Worm (Caenorhabditis elegans) whole organism, L4 larva: ENCODE measurements around the gene C23H4.6.

Source experiments
- F26F4.8 ChIP-seq: fragments of 200-800 bp; sonication (Bioruptor generic); conservative IDR thresholded peaks from 2 replicates; pipeline ENCODE4 v1.3.6; 2022; ENCODE audit warnings: missing genetic modification characterization, missing compliant biosample characterization
- F37D6.2 ChIP-seq: sonication (generic microtip); optimal IDR thresholded peaks from 2 replicates; lab custom pipeline; 2016; ENCODE audit warnings: mild to moderate bottlenecking, missing genetic modification characterization, missing compliant biosample characterization
- T20F7.1 ChIP-seq: fragments of 200-800 bp; sonication (Bioruptor generic); optimal IDR thresholded peaks from 2 replicates; lab custom pipeline; 2018; ENCODE audit warnings: mild to moderate bottlenecking, missing genetic modification characterization, missing compliant biosample characterization
- Y105C5A.15 ChIP-seq: fragments of 200-800 bp; sonication (Bioruptor generic); IDR thresholded peaks from 2 replicates; pipeline ENCODE4 v1.3.6; 2022; ENCODE audit warnings: missing genetic modification characterization, missing compliant biosample characterization
- Y75B8A.6 ChIP-seq: fragments of 200-800 bp; sonication (Bioruptor generic); IDR thresholded peaks from 2 replicates; pipeline ENCODE4 v1.3.6; 2022; ENCODE audit warnings: missing genetic modification reagents, missing genetic modification characterization, missing compliant biosample characterization
- aha-1 ChIP-seq: fragments of 150-350 bp; peaks from one replicate; lab custom pipeline; 2014; ENCODE audit warnings: missing biosample characterization, missing genetic modification characterization
- aly-2 ChIP-seq: sonication (generic microtip); optimal IDR thresholded peaks from 2 replicates; lab custom pipeline; 2018; ENCODE audit warnings: missing biosample characterization, missing genetic modification characterization
- ama-1 ChIP-seq: fragments of 150-350 bp; optimal IDR thresholded peaks from 2 replicates; lab custom pipeline; 2014; ENCODE audit warnings: inconsistent platforms, mixed read lengths
- ceh-20 ChIP-seq: fragments of 200-800 bp; sonication (Bioruptor generic); IDR thresholded peaks from 2 replicates; pipeline ENCODE4 v1.3.6; 2022; ENCODE audit warnings: missing genetic modification reagents, missing genetic modification characterization, missing compliant biosample characterization
- ceh-32 ChIP-seq: sonication (generic microtip); optimal IDR thresholded peaks from 2 replicates; lab custom pipeline; 2016; ENCODE audit warnings: mild to moderate bottlenecking, missing genetic modification characterization, missing compliant biosample characterization; ENCODE audit not compliant: poor library complexity
- ceh-44 ChIP-seq: fragments of 200-800 bp; sonication (Bioruptor generic); IDR thresholded peaks from 2 replicates; pipeline ENCODE4 v1.3.6; 2022; ENCODE audit warnings: missing genetic modification reagents, missing genetic modification characterization, missing compliant biosample characterization
- ceh-82 ChIP-seq: sonication (generic microtip); optimal IDR thresholded peaks from 2 replicates; lab custom pipeline; 2017; ENCODE audit warnings: missing biosample characterization, missing genetic modification characterization
- cey-2 ChIP-seq: sonication (generic microtip); optimal IDR thresholded peaks from 3 replicates; lab custom pipeline; 2017; ENCODE audit warnings: missing genetic modification characterization, mild to moderate bottlenecking, missing compliant biosample characterization, antibody characterized with exemption, borderline replicate concordance; ENCODE audit not compliant: insufficient read depth
- daf-16 ChIP-seq, 3 experiments: sonication (generic microtip); optimal IDR thresholded peaks; 2 replicates each; lab custom pipeline; 2016 to 2017; ENCODE audit warnings: missing genetic modification characterization in 3 of 3, missing genetic modification reagents in 3 of 3, mild to moderate bottlenecking in 2 of 3, missing compliant biosample characterization in 2 of 3, missing biosample characterization in 1 of 3, moderate library complexity in 1 of 3
- dmd-6 ChIP-seq: fragments of 200-800 bp; sonication (Bioruptor generic); IDR thresholded peaks from 2 replicates; pipeline ENCODE4 v1.3.6; 2022; ENCODE audit warnings: missing genetic modification reagents, missing genetic modification characterization, missing compliant biosample characterization
- dpl-1 ChIP-seq: fragments of 150-350 bp; optimal IDR thresholded peaks from 2 replicates; lab custom pipeline; 2014; ENCODE audit warnings: missing biosample characterization, missing genetic modification reagents, missing genetic modification characterization
- duxl-1 ChIP-seq: sonication (generic microtip); optimal IDR thresholded peaks from 2 replicates; lab custom pipeline; 2016; ENCODE audit warnings: mild to moderate bottlenecking, missing genetic modification characterization, moderate library complexity, missing compliant biosample characterization; ENCODE audit not compliant: poor library complexity
- dve-1 ChIP-seq: sonication (generic microtip); optimal IDR thresholded peaks from 2 replicates; lab custom pipeline; 2017; ENCODE audit warnings: antibody characterized with exemption, mild to moderate bottlenecking, missing genetic modification characterization, missing compliant biosample characterization; ENCODE audit not compliant: insufficient read depth
- hif-1 ChIP-seq, 2 experiments: sonication (generic microtip); optimal IDR thresholded peaks; 2 replicates each; lab custom pipeline; 2016 to 2017; ENCODE audit warnings: missing compliant biosample characterization in 2 of 2, missing genetic modification characterization in 2 of 2, missing genetic modification reagents in 2 of 2, missing genotype in 2 of 2, mild to moderate bottlenecking in 1 of 2
- hlh-11 ChIP-seq: fragments of 200-800 bp; sonication (Bioruptor generic); optimal IDR thresholded peaks from 2 replicates; lab custom pipeline; 2018; ENCODE audit warnings: mild to moderate bottlenecking, missing genetic modification characterization, missing compliant biosample characterization
- hlh-30 ChIP-seq: sonication (generic microtip); optimal IDR thresholded peaks from 2 replicates; lab custom pipeline; 2017; ENCODE audit warnings: antibody characterized with exemption, mild to moderate bottlenecking, missing genetic modification characterization, missing compliant biosample characterization; ENCODE audit not compliant: insufficient read depth
- lim-7 ChIP-seq: fragments of 200-800 bp; sonication (Bioruptor generic); IDR thresholded peaks from 2 replicates; pipeline ENCODE4 v1.3.6; 2022; ENCODE audit warnings: missing genetic modification characterization, missing compliant biosample characterization
- lin-13 ChIP-seq: fragments of 150-350 bp; optimal IDR thresholded peaks from 2 replicates; lab custom pipeline; 2014; ENCODE audit warnings: missing biosample characterization, missing genetic modification reagents, missing genetic modification characterization
- lin-29 ChIP-seq: fragments of 200-800 bp; sonication (Bioruptor generic); IDR thresholded peaks from 2 replicates; pipeline ENCODE4 v1.3.6; 2022; ENCODE audit warnings: missing genetic modification reagents, missing genetic modification characterization, missing compliant biosample characterization
- lin-38 ChIP-seq: fragments of 200-800 bp; sonication (Bioruptor generic); IDR thresholded peaks from 2 replicates; pipeline ENCODE4 v1.3.6; 2022; ENCODE audit warnings: missing genetic modification reagents, missing genetic modification characterization, missing compliant biosample characterization
- lin-39 ChIP-seq: fragments of 150-350 bp; optimal IDR thresholded peaks from 2 replicates; lab custom pipeline; 2014; ENCODE audit warnings: missing biosample characterization, missing genetic modification reagents, missing genetic modification characterization
- mdt-29 ChIP-seq: fragments of 200-800 bp; sonication (Bioruptor generic); IDR thresholded peaks from 2 replicates; pipeline ENCODE4 v1.3.6; 2022; ENCODE audit warnings: missing genetic modification reagents, missing genetic modification characterization, missing compliant biosample characterization
- mep-1 ChIP-seq: fragments of 150-350 bp; sonication (generic microtip); optimal IDR thresholded peaks from 3 replicates; lab custom pipeline; 2014; ENCODE audit warnings: missing biosample characterization, missing genetic modification characterization
- mes-2 ChIP-seq: sonication (generic microtip); optimal IDR thresholded peaks from 2 replicates; lab custom pipeline; 2016; ENCODE audit warnings: missing genotype, mild to moderate bottlenecking, missing genetic modification characterization, missing compliant biosample characterization; ENCODE audit not compliant: poor library complexity, severe bottlenecking
- nhr-11 ChIP-seq: fragments of 150-350 bp; optimal IDR thresholded peaks from 2 replicates; lab custom pipeline; 2014; ENCODE audit warnings: missing biosample characterization, missing genetic modification characterization
- nhr-28 ChIP-seq: fragments of 150-350 bp; optimal IDR thresholded peaks from 2 replicates; lab custom pipeline; 2014; ENCODE audit warnings: missing biosample characterization, missing genetic modification characterization
- nhr-48 ChIP-seq: sonication (generic microtip); optimal IDR thresholded peaks from 2 replicates; lab custom pipeline; 2016; ENCODE audit warnings: mild to moderate bottlenecking, missing genetic modification characterization, missing compliant biosample characterization
- nhr-76 ChIP-seq: fragments of 150-350 bp; optimal IDR thresholded peaks from 2 replicates; lab custom pipeline; 2014; ENCODE audit warnings: missing biosample characterization, missing genetic modification characterization
- nhr-77 ChIP-seq: fragments of 150-350 bp; optimal IDR thresholded peaks from 2 replicates; lab custom pipeline; 2014; ENCODE audit warnings: missing biosample characterization, missing genetic modification characterization
- php-3 ChIP-seq: fragments of 200-800 bp; sonication (Bioruptor generic); IDR thresholded peaks from 2 replicates; pipeline ENCODE4 v1.3.6; 2022; ENCODE audit warnings: missing genetic modification reagents, missing genetic modification characterization, missing compliant biosample characterization
- pqm-1 ChIP-seq: sonication (generic microtip); optimal IDR thresholded peaks from 2 replicates; lab custom pipeline; 2017; ENCODE audit warnings: missing biosample characterization, missing genetic modification characterization
- rbr-2 ChIP-seq: sonication (generic microtip); optimal IDR thresholded peaks from 2 replicates; lab custom pipeline; 2016; ENCODE audit warnings: missing genotype, missing genetic modification characterization, missing compliant biosample characterization
- skn-1 ChIP-seq: fragments of 150-350 bp; optimal IDR thresholded peaks from 2 replicates; lab custom pipeline; 2014; ENCODE audit warnings: missing biosample characterization, missing genetic modification characterization
- snpc-4 ChIP-seq: fragments of 150-350 bp; optimal IDR thresholded peaks from 2 replicates; lab custom pipeline; 2014; ENCODE audit warnings: missing biosample characterization, missing genetic modification characterization
- tra-1 ChIP-seq: fragments of 200-800 bp; sonication (Bioruptor generic); IDR thresholded peaks from 2 replicates; pipeline ENCODE4 v1.3.6; 2022; ENCODE audit warnings: missing genetic modification reagents, missing genetic modification characterization, missing compliant biosample characterization
- unc-130 ChIP-seq: sonication (generic microtip); optimal IDR thresholded peaks from 2 replicates; lab custom pipeline; 2016; ENCODE audit warnings: missing genetic modification reagents, missing genetic modification characterization, missing compliant biosample characterization
- unc-62 ChIP-seq, 3 experiments: fragments of 150-350 bp in 1 of 3; sonication (generic microtip); optimal IDR thresholded peaks in 2 of 3; peaks in 1 of 3; 1 replicate in 1 of 3; 2 replicates in 2 of 3; lab custom pipeline; 2014 to 2017; ENCODE audit warnings: missing biosample characterization in 3 of 3, missing genetic modification characterization in 3 of 3, missing genetic modification reagents in 3 of 3, missing genotype in 1 of 3
- zag-1 ChIP-seq: fragments of 150-350 bp; optimal IDR thresholded peaks from 2 replicates; lab custom pipeline; 2014; ENCODE audit warnings: missing biosample characterization, missing genetic modification characterization

The C23H4.6 gene

ce11 chrX:12186592-12186991, 48.8 kb upstream of the C23H4.6 start:
- TF ChIP-seq mep-1, result no peak
- TF ChIP-seq Y105C5A.15 (GFP tag; lab: Robert Waterston, UW), result no peak
- peak; percentile 92 for TF ChIP-seq aha-1

- TF ChIP-seq hlh-11 (tag; lab: Kevin White, UChicago), result peak; percentile 46
- TF ChIP-seq unc-62 (GFP tag; optimal IDR thresholded peaks at IDR 0.05 in 1 of 2; lab: Kevin White, UChicago), result peak in 1 of 2 experiments; percentile 58
- no peak for TF ChIP-seq unc-62 (tag; optimal IDR thresholded peaks at IDR 0.05; lab: Kevin White, UChicago)
- peak; percentile 30 for TF ChIP-seq pqm-1 (tag; lab: Kevin White, UChicago)
- TF ChIP-seq dve-1 (tag; lab: Kevin White, UChicago), result peak; percentile 15
- no peak for TF ChIP-seq dpl-1 (GFP tag; lab: Kevin White, UChicago)
- TF ChIP-seq Y75B8A.6 (GFP tag; lab: Robert Waterston, UW), result no peak
- no peak for TF ChIP-seq unc-130 (GFP tag; lab: Kevin White, UChicago)
- TF ChIP-seq lin-13 (GFP tag; lab: Kevin White, UChicago), result no peak
- TF ChIP-seq lin-38 (GFP tag; lab: Robert Waterston, UW), result no peak
- no peak for TF ChIP-seq aha-1
- no peak for TF ChIP-seq nhr-76 (tag; lab: Kevin White, UChicago)
- TF ChIP-seq cey-2 (tag; lab: Kevin White, UChicago), result no peak
- TF ChIP-seq daf-16 (GFP tag; optimal IDR thresholded peaks at IDR 0.05; lab: Kevin White, UChicago), result no peak
- TF ChIP-seq daf-16 (tag; optimal IDR thresholded peaks at IDR 0.05; lab: Kevin White, UChicago), result peak; percentile 52
- TF ChIP-seq F37D6.2 (tag; lab: Kevin White, UChicago), result no peak
- TF ChIP-seq F26F4.8 (GFP tag; lab: Robert Waterston, UW), result no peak
- TF ChIP-seq ceh-20 (GFP tag; lab: Robert Waterston, UW), result no peak
- peak; percentile 52; the same call in 1 of the 2 replicates for TF ChIP-seq php-3
- peak; percentile 93 for TF ChIP-seq nhr-48
- TF ChIP-seq dmd-6 (GFP tag; lab: Robert Waterston, UW), result peak; percentile 29; the same call in 1 of the 2 replicates
- no peak for TF ChIP-seq lin-39 (tag; lab: Kevin White, UChicago)
- TF ChIP-seq hlh-30 (tag; lab: Kevin White, UChicago), result peak; percentile 31
- no peak for TF ChIP-seq mdt-29
- no peak for TF ChIP-seq tra-1 (GFP tag; lab: Robert Waterston, UW)
- no peak for TF ChIP-seq ceh-82 (tag; lab: Kevin White, UChicago)
- peak; percentile 5 for TF ChIP-seq nhr-28
- no peak for TF ChIP-seq snpc-4
- TF ChIP-seq, all 104 proteins: peak for 10
These were observed 46.9 kb upstream of the C23H4.6 start for ce11 chrX:12188280-12189071.

ce11 chrX:12197367-12197766, 38.0 kb upstream of the C23H4.6 start:
- TF ChIP-seq ceh-44 (GFP tag; lab: Robert Waterston, UW) (no peak), T20F7.1 (GFP tag; lab: Kevin White, UChicago) (peak; percentile 11), nhr-11 (tag; lab: Kevin White, UChicago) (no peak), nhr-48 (peak; percentile 61), lin-29 (GFP tag; lab: Robert Waterston, UW) (no peak), lim-7 (GFP tag; lab: Robert Waterston, UW) (no peak), dmd-6 (GFP tag; lab: Robert Waterston, UW) (peak; percentile 98), ceh-32 (tag; lab: Kevin White, UChicago) (no peak), dve-1 (tag; lab: Kevin White, UChicago) (peak; percentile 82), rbr-2 (tag; lab: Kevin White, UChicago) (no peak), ama-1 (lab: Kevin White, UChicago) (no peak), skn-1 (tag; lab: Kevin White, UChicago) (no peak), zag-1 (tag; lab: Kevin White, UChicago) (no peak), mes-2 (no peak), duxl-1 (no peak), nhr-76 (tag; lab: Kevin White, UChicago) (no peak), nhr-77 (tag; lab: Kevin White, UChicago) (peak; percentile 10), snpc-4 (no peak), php-3 (peak; percentile 92), daf-16 (GFP tag; optimal IDR thresholded peaks at IDR 0.05; lab: Kevin White, UChicago) (peak in 1 of 2 experiments; percentile 56), daf-16 (tag; optimal IDR thresholded peaks at IDR 0.05; lab: Kevin White, UChicago) (peak; percentile 100), nhr-28 (peak; percentile 60), hif-1 (tag; optimal IDR thresholded peaks at IDR 0.05; lab: Kevin White, UChicago) (peak in 1 of 2 experiments; percentile 13), tra-1 (GFP tag; lab: Robert Waterston, UW) (peak; percentile 83; the same call in 1 of the 2 replicates), aly-2 (tag; lab: Kevin White, UChicago) (no peak)
